Worm (Caenorhabditis elegans) whole organism, early embryonic: Measurements from ENCODE around the gene nhr-283.

Source experiments
- B0310.2 ChIP-seq: sonication (generic microtip); optimal IDR thresholded peaks from 2 replicates; lab custom pipeline; 2016; ENCODE audit warnings: mild to moderate bottlenecking, missing genetic modification characterization, missing compliant biosample characterization
- aly-1 ChIP-seq: sonication (generic microtip); optimal IDR thresholded peaks from 2 replicates; lab custom pipeline; 2016; ENCODE audit warnings: missing genetic modification characterization, missing compliant biosample characterization
- ama-1 ChIP-seq: fragments of 150-350 bp; optimal IDR thresholded peaks from 2 replicates; lab custom pipeline; 2014
- ceh-13 ChIP-seq: fragments of 200-800 bp; sonication (Bioruptor generic); optimal IDR thresholded peaks from 2 replicates; lab custom pipeline; 2018; ENCODE audit warnings: mild to moderate bottlenecking, missing genetic modification characterization, missing compliant biosample characterization
- ceh-36 ChIP-seq: sonication (generic microtip); optimal IDR thresholded peaks from 2 replicates; lab custom pipeline; 2016; ENCODE audit warnings: missing genetic modification characterization, inconsistent platforms, missing compliant biosample characterization
- flt-1 ChIP-seq: fragments of 200-800 bp; sonication (Bioruptor generic); IDR thresholded peaks from 2 replicates; pipeline ENCODE4 v1.3.6; 2022; ENCODE audit warnings: missing genetic modification characterization, missing compliant biosample characterization
- hmbx-1 ChIP-seq: sonication (generic microtip); optimal IDR thresholded peaks from 2 replicates; lab custom pipeline; 2016; ENCODE audit warnings: mild to moderate bottlenecking, missing genetic modification characterization, missing compliant biosample characterization
- hmg-4 ChIP-seq: fragments of 200-800 bp; sonication (Bioruptor generic); optimal IDR thresholded peaks from 2 replicates; lab custom pipeline; 2018; ENCODE audit warnings: mild to moderate bottlenecking, missing genetic modification characterization, missing compliant biosample characterization
- hnd-1 ChIP-seq: sonication (generic microtip); optimal IDR thresholded peaks from 2 replicates; lab custom pipeline; 2016; ENCODE audit warnings: missing genetic modification characterization, missing compliant biosample characterization
- tbx-37 ChIP-seq: fragments of 200-800 bp; sonication (Bioruptor generic); conservative IDR thresholded peaks from 2 replicates; pipeline ENCODE4 v1.3.6; 2022; ENCODE audit warnings: missing genetic modification reagents, missing genetic modification characterization, missing compliant biosample characterization

- TF ChIP-seq tbx-37 (GFP tag; lab: Robert Waterston, UW) (no peak), ama-1 (no peak), B0310.2 (tag; lab: Kevin White, UChicago) (no peak), ceh-36 (tag; lab: Kevin White, UChicago) (no peak), flt-1 (GFP tag; lab: Robert Waterston, UW) (no peak), ceh-13 (GFP tag; lab: Kevin White, UChicago) (no peak), hmg-4 (GFP tag; lab: Kevin White, UChicago) (no peak), aly-1 (tag; lab: Kevin White, UChicago) (no peak), hnd-1 (tag; lab: Kevin White, UChicago) (no peak), hmbx-1 (no peak)
These were observed 33.0 kb upstream of the nhr-283 start, which contains the start of gene srsx-36 for ce11 chrV:15809543-15809942.
